Worm (Caenorhabditis elegans) whole organism, L4 larva: ENCODE results near the gene mrpl-4.

Source experiments
- R02D3.7 ChIP-seq: fragments of 150-350 bp; sonication (generic microtip); optimal IDR thresholded peaks from 3 replicates; lab custom pipeline; 2014; ENCODE audit warnings: missing biosample characterization, missing genetic modification characterization
- T20F7.1 ChIP-seq: fragments of 200-800 bp; sonication (Bioruptor generic); optimal IDR thresholded peaks from 2 replicates; lab custom pipeline; 2018; ENCODE audit warnings: mild to moderate bottlenecking, missing genetic modification characterization, missing compliant biosample characterization
- Y105C5A.15 ChIP-seq: fragments of 200-800 bp; sonication (Bioruptor generic); IDR thresholded peaks from 2 replicates; pipeline ENCODE4 v1.3.6; 2022; ENCODE audit warnings: missing genetic modification characterization, missing compliant biosample characterization
- Y48G9A.11 ChIP-seq: fragments of 200-800 bp; sonication (Bioruptor generic); IDR thresholded peaks from 2 replicates; pipeline ENCODE4 v1.3.6; 2022; ENCODE audit warnings: missing genetic modification reagents, missing genetic modification characterization, missing compliant biosample characterization
- aha-1 ChIP-seq: fragments of 150-350 bp; peaks from one replicate; lab custom pipeline; 2014; ENCODE audit warnings: missing biosample characterization, missing genetic modification characterization
- aly-2 ChIP-seq: sonication (generic microtip); optimal IDR thresholded peaks from 2 replicates; lab custom pipeline; 2018; ENCODE audit warnings: missing biosample characterization, missing genetic modification characterization
- ama-1 ChIP-seq: fragments of 150-350 bp; optimal IDR thresholded peaks from 2 replicates; lab custom pipeline; 2014; ENCODE audit warnings: inconsistent platforms, mixed read lengths
- ceh-20 ChIP-seq: fragments of 200-800 bp; sonication (Bioruptor generic); IDR thresholded peaks from 2 replicates; pipeline ENCODE4 v1.3.6; 2022; ENCODE audit warnings: missing genetic modification reagents, missing genetic modification characterization, missing compliant biosample characterization
- ceh-44 ChIP-seq: fragments of 200-800 bp; sonication (Bioruptor generic); IDR thresholded peaks from 2 replicates; pipeline ENCODE4 v1.3.6; 2022; ENCODE audit warnings: missing genetic modification reagents, missing genetic modification characterization, missing compliant biosample characterization
- ces-1 ChIP-seq: fragments of 150-350 bp; sonication (generic microtip); optimal IDR thresholded peaks from 4 replicates; lab custom pipeline; 2014; ENCODE audit warnings: missing biosample characterization, missing genetic modification reagents, missing genetic modification characterization
- daf-16 ChIP-seq, 3 experiments: sonication (generic microtip); optimal IDR thresholded peaks; 2 replicates each; lab custom pipeline; 2016 to 2017; ENCODE audit warnings: missing genetic modification characterization in 3 of 3, missing genetic modification reagents in 3 of 3, mild to moderate bottlenecking in 2 of 3, missing compliant biosample characterization in 2 of 3, missing biosample characterization in 1 of 3, moderate library complexity in 1 of 3
- daf-8 ChIP-seq: fragments of 200-800 bp; sonication (Bioruptor generic); IDR thresholded peaks from 2 replicates; pipeline ENCODE4 v1.3.6; 2022; ENCODE audit warnings: missing genetic modification characterization, missing compliant biosample characterization
- dpl-1 ChIP-seq: fragments of 150-350 bp; optimal IDR thresholded peaks from 2 replicates; lab custom pipeline; 2014; ENCODE audit warnings: missing biosample characterization, missing genetic modification reagents, missing genetic modification characterization
- duxl-1 ChIP-seq: sonication (generic microtip); optimal IDR thresholded peaks from 2 replicates; lab custom pipeline; 2016; ENCODE audit warnings: mild to moderate bottlenecking, missing genetic modification characterization, moderate library complexity, missing compliant biosample characterization; ENCODE audit not compliant: poor library complexity
- dve-1 ChIP-seq: sonication (generic microtip); optimal IDR thresholded peaks from 2 replicates; lab custom pipeline; 2017; ENCODE audit warnings: antibody characterized with exemption, mild to moderate bottlenecking, missing genetic modification characterization, missing compliant biosample characterization; ENCODE audit not compliant: insufficient read depth
- egl-27 ChIP-seq: sonication (generic microtip); optimal IDR thresholded peaks from 3 replicates; lab custom pipeline; 2017; ENCODE audit warnings: missing biosample characterization, missing genetic modification reagents, missing genetic modification characterization
- egl-43 ChIP-seq: fragments of 200-800 bp; sonication (Bioruptor generic); IDR thresholded peaks from 2 replicates; pipeline ENCODE4 v1.3.6; 2022; ENCODE audit warnings: missing genetic modification reagents, missing genetic modification characterization, missing compliant biosample characterization
- fkh-10 ChIP-seq: fragments of 150-350 bp; optimal IDR thresholded peaks from 2 replicates; lab custom pipeline; 2014; ENCODE audit warnings: missing biosample characterization, missing genetic modification reagents, missing genetic modification characterization
- fos-1 ChIP-seq: fragments of 150-350 bp; optimal IDR thresholded peaks from 2 replicates; lab custom pipeline; 2014; ENCODE audit warnings: missing biosample characterization, missing genetic modification characterization
- hif-1 ChIP-seq, 2 experiments: sonication (generic microtip); optimal IDR thresholded peaks; 2 replicates each; lab custom pipeline; 2016 to 2017; ENCODE audit warnings: missing compliant biosample characterization in 2 of 2, missing genetic modification characterization in 2 of 2, missing genetic modification reagents in 2 of 2, missing genotype in 2 of 2, mild to moderate bottlenecking in 1 of 2
- hlh-11 ChIP-seq: fragments of 200-800 bp; sonication (Bioruptor generic); optimal IDR thresholded peaks from 2 replicates; lab custom pipeline; 2018; ENCODE audit warnings: mild to moderate bottlenecking, missing genetic modification characterization, missing compliant biosample characterization
- hlh-30 ChIP-seq: sonication (generic microtip); optimal IDR thresholded peaks from 2 replicates; lab custom pipeline; 2017; ENCODE audit warnings: antibody characterized with exemption, mild to moderate bottlenecking, missing genetic modification characterization, missing compliant biosample characterization; ENCODE audit not compliant: insufficient read depth
- hmg-1.1 ChIP-seq: fragments of 200-800 bp; sonication (Bioruptor generic); IDR thresholded peaks from 2 replicates; pipeline ENCODE4 v1.3.6; 2022; ENCODE audit warnings: missing genetic modification reagents, missing genetic modification characterization, missing compliant biosample characterization
- lim-7 ChIP-seq: fragments of 200-800 bp; sonication (Bioruptor generic); IDR thresholded peaks from 2 replicates; pipeline ENCODE4 v1.3.6; 2022; ENCODE audit warnings: missing genetic modification characterization, missing compliant biosample characterization
- lin-13 ChIP-seq: fragments of 150-350 bp; optimal IDR thresholded peaks from 2 replicates; lab custom pipeline; 2014; ENCODE audit warnings: missing biosample characterization, missing genetic modification reagents, missing genetic modification characterization
- lin-15B ChIP-seq: fragments of 150-350 bp; sonication (generic microtip); optimal IDR thresholded peaks from 3 replicates; lab custom pipeline; 2014; ENCODE audit warnings: missing biosample characterization, missing genetic modification characterization
- lin-38 ChIP-seq: fragments of 200-800 bp; sonication (Bioruptor generic); IDR thresholded peaks from 2 replicates; pipeline ENCODE4 v1.3.6; 2022; ENCODE audit warnings: missing genetic modification reagents, missing genetic modification characterization, missing compliant biosample characterization
- lin-39 ChIP-seq: fragments of 150-350 bp; optimal IDR thresholded peaks from 2 replicates; lab custom pipeline; 2014; ENCODE audit warnings: missing biosample characterization, missing genetic modification reagents, missing genetic modification characterization
- lsy-2 ChIP-seq, 2 experiments: fragments of 150-350 bp in 1 of 2; sonication (generic microtip) in 1 of 2; optimal IDR thresholded peaks; 2 replicates each; lab custom pipeline; 2014 to 2017; ENCODE audit warnings: missing biosample characterization in 2 of 2, missing genetic modification characterization in 2 of 2
- mdl-1 ChIP-seq, 2 experiments: fragments of 150-350 bp in 1 of 2; sonication (generic microtip) in 1 of 2; optimal IDR thresholded peaks; 2 replicates each; lab custom pipeline; 2014 to 2017; ENCODE audit warnings: missing biosample characterization in 2 of 2, missing genetic modification characterization in 2 of 2
- mep-1 ChIP-seq: fragments of 150-350 bp; sonication (generic microtip); optimal IDR thresholded peaks from 3 replicates; lab custom pipeline; 2014; ENCODE audit warnings: missing biosample characterization, missing genetic modification characterization
- mes-2 ChIP-seq: sonication (generic microtip); optimal IDR thresholded peaks from 2 replicates; lab custom pipeline; 2016; ENCODE audit warnings: missing genotype, mild to moderate bottlenecking, missing genetic modification characterization, missing compliant biosample characterization; ENCODE audit not compliant: poor library complexity, severe bottlenecking
- nhr-11 ChIP-seq: fragments of 150-350 bp; optimal IDR thresholded peaks from 2 replicates; lab custom pipeline; 2014; ENCODE audit warnings: missing biosample characterization, missing genetic modification characterization
- nhr-111 ChIP-seq: fragments of 200-800 bp; sonication (Bioruptor generic); optimal IDR thresholded peaks from 2 replicates; lab custom pipeline; 2018; ENCODE audit warnings: mild to moderate bottlenecking, missing genetic modification characterization, missing compliant biosample characterization
- nhr-25 ChIP-seq: sonication (generic microtip); optimal IDR thresholded peaks from 2 replicates; lab custom pipeline; 2017; ENCODE audit warnings: missing genetic modification characterization, mild to moderate bottlenecking, missing compliant biosample characterization, antibody characterized with exemption, moderate library complexity, borderline replicate concordance; ENCODE audit not compliant: insufficient read depth
- nhr-28 ChIP-seq: fragments of 150-350 bp; optimal IDR thresholded peaks from 2 replicates; lab custom pipeline; 2014; ENCODE audit warnings: missing biosample characterization, missing genetic modification characterization
- nhr-6 ChIP-seq: fragments of 150-350 bp; optimal IDR thresholded peaks from 2 replicates; lab custom pipeline; 2014; ENCODE audit warnings: missing biosample characterization, missing genetic modification characterization
- nhr-77 ChIP-seq: fragments of 150-350 bp; optimal IDR thresholded peaks from 2 replicates; lab custom pipeline; 2014; ENCODE audit warnings: missing biosample characterization, missing genetic modification characterization
- pha-4 ChIP-seq, 2 experiments: fragments of 150-350 bp in 1 of 2; fragments of 200-800 bp in 1 of 2; sonication (Bioruptor generic) in 1 of 2; IDR thresholded peaks in 1 of 2; optimal IDR thresholded peaks in 1 of 2; 2 replicates each; pipeline versions ENCODE4 v1.3.6 to Lab custom; 2014 to 2022; ENCODE audit warnings: missing genetic modification characterization in 2 of 2, missing genetic modification reagents in 2 of 2, missing biosample characterization in 1 of 2, missing compliant biosample characterization in 1 of 2
- rbr-2 ChIP-seq: sonication (generic microtip); optimal IDR thresholded peaks from 2 replicates; lab custom pipeline; 2016; ENCODE audit warnings: missing genotype, missing genetic modification characterization, missing compliant biosample characterization
- saeg-2 ChIP-seq: fragments of 200-800 bp; sonication (Bioruptor generic); IDR thresholded peaks from 2 replicates; pipeline ENCODE4 v1.3.6; 2022; ENCODE audit warnings: missing genetic modification reagents, missing genetic modification characterization, missing compliant biosample characterization
- snpc-4 ChIP-seq: fragments of 150-350 bp; optimal IDR thresholded peaks from 2 replicates; lab custom pipeline; 2014; ENCODE audit warnings: missing biosample characterization, missing genetic modification characterization
- unc-130 ChIP-seq: sonication (generic microtip); optimal IDR thresholded peaks from 2 replicates; lab custom pipeline; 2016; ENCODE audit warnings: missing genetic modification reagents, missing genetic modification characterization, missing compliant biosample characterization
- zip-2 ChIP-seq: fragments of 150-350 bp; optimal IDR thresholded peaks from 2 replicates; lab custom pipeline; 2014; ENCODE audit warnings: missing biosample characterization, missing genetic modification characterization

mrpl-4 gene

ce11 chrV:8462074-8462473 is 5.0 kb upstream of the mrpl-4 start, which contains the start of the genes dnj-22 and natc-1:
dnj-22 (minus strand) TSS chrV:8462120.
natc-1 (plus strand) TSS chrV:8462359.
- TF ChIP-seq saeg-2, result no peak
- peak; percentile 87 for TF ChIP-seq dve-1 (tag; lab: Kevin White, UChicago)
- no peak for TF ChIP-seq fos-1 (tag; lab: Kevin White, UChicago)
- TF ChIP-seq daf-16 (GFP tag; optimal IDR thresholded peaks at IDR 0.05; lab: Kevin White, UChicago), result no peak
- peak; percentile 80 for TF ChIP-seq daf-16 (tag; optimal IDR thresholded peaks at IDR 0.05; lab: Kevin White, UChicago)
- peak; percentile 90 for TF ChIP-seq mes-2 (tag; lab: Kevin White, UChicago)
- TF ChIP-seq daf-8, result no peak
- peak; percentile 97 for TF ChIP-seq lin-38
- peak; percentile 98 for TF ChIP-seq T20F7.1 (GFP tag; lab: Kevin White, UChicago)
- no peak for TF ChIP-seq egl-27 (tag; lab: Kevin White, UChicago)
- no peak for TF ChIP-seq zip-2 (tag; lab: Kevin White, UChicago)
- TF ChIP-seq lin-39 (tag; lab: Kevin White, UChicago), result no peak
- TF ChIP-seq lin-15B (tag; lab: Kevin White, UChicago), result peak; percentile 4
- peak; percentile 54 for TF ChIP-seq rbr-2
- no peak for TF ChIP-seq nhr-111 (GFP tag; lab: Kevin White, UChicago)
- TF ChIP-seq ceh-20 (GFP tag; lab: Robert Waterston, UW), result no peak
- peak; percentile 49 for TF ChIP-seq lin-13 (GFP tag; lab: Kevin White, UChicago)
- peak; percentile 57 for TF ChIP-seq hlh-30
- no peak for TF ChIP-seq snpc-4 (tag; lab: Kevin White, UChicago)
- no peak for TF ChIP-seq lim-7 (GFP tag; lab: Robert Waterston, UW)
- TF ChIP-seq nhr-77 (tag; lab: Kevin White, UChicago), result peak; percentile 81
- TF ChIP-seq egl-43, result no peak
- TF ChIP-seq mdl-1 (tag; optimal IDR thresholded peaks at IDR 0.05; lab: Kevin White, UChicago), result peak in 1 of 2 experiments; percentile 42
- no peak for TF ChIP-seq aly-2
- peak; percentile 72 for TF ChIP-seq dpl-1
- TF ChIP-seq aha-1 (tag; lab: Kevin White, UChicago), result no peak
- peak; percentile 49 for TF ChIP-seq nhr-28
- peak; percentile 59 for TF ChIP-seq nhr-6
- TF ChIP-seq Y105C5A.15 (GFP tag; lab: Robert Waterston, UW), result no peak
- TF ChIP-seq Y48G9A.11, result peak; percentile 98
- TF ChIP-seq ces-1 (GFP tag; lab: Kevin White, UChicago), result peak; percentile 36
- TF ChIP-seq hmg-1.1, result peak; percentile 63
- TF ChIP-seq ceh-44, result no peak
- peak; percentile 31 for TF ChIP-seq duxl-1 (tag; lab: Kevin White, UChicago)
- TF ChIP-seq hlh-11 (tag; lab: Kevin White, UChicago), result no peak
- peak in 1 of 2 experiments; percentile 91 for TF ChIP-seq lsy-2 (tag; optimal IDR thresholded peaks at IDR 0.05; lab: Kevin White, UChicago)
- peak; percentile 65 for TF ChIP-seq nhr-11 (tag; lab: Kevin White, UChicago)
- peak; percentile 4 for TF ChIP-seq unc-130 (GFP tag; lab: Kevin White, UChicago)
- peak; percentile 76 for TF ChIP-seq fkh-10 (GFP tag; lab: Kevin White, UChicago)
- TF ChIP-seq R02D3.7 (tag; lab: Kevin White, UChicago), result peak; percentile 73
- TF ChIP-seq pha-4 (GFP tag; IDR thresholded peaks at IDR 0.05; lab: Robert Waterston, UW), result no peak
- peak; percentile 24 for TF ChIP-seq pha-4 (tag; optimal IDR thresholded peaks at IDR 0.05; lab: Kevin White, UChicago)
- TF ChIP-seq mep-1, result peak; percentile 77
- TF ChIP-seq ama-1 (lab: Kevin White, UChicago), result peak; percentile 63
- TF ChIP-seq hif-1 (tag; optimal IDR thresholded peaks at IDR 0.05; lab: Kevin White, UChicago), result peak in 1 of 2 experiments; percentile 19
- TF ChIP-seq nhr-25 (tag; lab: Kevin White, UChicago), result no peak
